Fruit fly (Drosophila melanogaster) whole organism, pupa: ENCODE data around the gene CG46467.

ENCODE experiments used
- CG14655 ChIP-seq: fragments of 200-800 bp; sonication (Bioruptor generic); optimal IDR thresholded peaks from 3 replicates; lab custom pipeline; 2017; ENCODE audit warnings: mild to moderate bottlenecking, missing biosample characterization, missing genetic modification reagents, missing genetic modification characterization
- CG32121 ChIP-seq: fragments of 200-800 bp; sonication (Bioruptor generic); IDR thresholded peaks from 2 replicates; pipeline ENCODE4 v1.3.6; 2022; ENCODE audit warnings: missing biosample characterization, missing genetic modification characterization
- CG34367 ChIP-seq: fragments of 200-800 bp; sonication (Bioruptor generic); optimal IDR thresholded peaks from 2 replicates; lab custom pipeline; 2018; ENCODE audit warnings: missing biosample characterization, mild to moderate bottlenecking, missing genetic modification characterization
- CG8301 ChIP-seq: fragments of 200-800 bp; sonication (Bioruptor generic); optimal IDR thresholded peaks from 2 replicates; lab custom pipeline; 2018; ENCODE audit warnings: missing biosample characterization, mild to moderate bottlenecking, missing genetic modification characterization
- CG9948 ChIP-seq: fragments of 200-800 bp; sonication (Bioruptor generic); optimal IDR thresholded peaks from 2 replicates; lab custom pipeline; 2018; ENCODE audit warnings: missing biosample characterization, mild to moderate bottlenecking, missing genetic modification characterization, moderate library complexity
- D1 ChIP-seq: fragments of 200-800 bp; sonication (Bioruptor generic); optimal IDR thresholded peaks from 2 replicates; lab custom pipeline; 2018; ENCODE audit warnings: missing biosample characterization, mild to moderate bottlenecking, missing genetic modification characterization, moderate library complexity
- EcR ChIP-seq: fragments of 200-800 bp; sonication (Bioruptor generic); optimal IDR thresholded peaks from 3 replicates; lab custom pipeline; 2019; ENCODE audit warnings: missing biosample characterization, missing genetic modification characterization, mild to moderate bottlenecking, moderate library complexity, missing genetic modification reagents
- Snoo ChIP-seq: fragments of 200-800 bp; sonication (Bioruptor generic); optimal IDR thresholded peaks from 3 replicates; lab custom pipeline; 2017; ENCODE audit warnings: missing biosample characterization, mild to moderate bottlenecking, missing genetic modification characterization, inconsistent platforms
- rn ChIP-seq: fragments of 200-800 bp; sonication (Bioruptor generic); IDR thresholded peaks from 2 replicates; pipeline ENCODE4 v1.3.6; 2022; ENCODE audit warnings: missing biosample characterization, missing genetic modification characterization

DNA sequence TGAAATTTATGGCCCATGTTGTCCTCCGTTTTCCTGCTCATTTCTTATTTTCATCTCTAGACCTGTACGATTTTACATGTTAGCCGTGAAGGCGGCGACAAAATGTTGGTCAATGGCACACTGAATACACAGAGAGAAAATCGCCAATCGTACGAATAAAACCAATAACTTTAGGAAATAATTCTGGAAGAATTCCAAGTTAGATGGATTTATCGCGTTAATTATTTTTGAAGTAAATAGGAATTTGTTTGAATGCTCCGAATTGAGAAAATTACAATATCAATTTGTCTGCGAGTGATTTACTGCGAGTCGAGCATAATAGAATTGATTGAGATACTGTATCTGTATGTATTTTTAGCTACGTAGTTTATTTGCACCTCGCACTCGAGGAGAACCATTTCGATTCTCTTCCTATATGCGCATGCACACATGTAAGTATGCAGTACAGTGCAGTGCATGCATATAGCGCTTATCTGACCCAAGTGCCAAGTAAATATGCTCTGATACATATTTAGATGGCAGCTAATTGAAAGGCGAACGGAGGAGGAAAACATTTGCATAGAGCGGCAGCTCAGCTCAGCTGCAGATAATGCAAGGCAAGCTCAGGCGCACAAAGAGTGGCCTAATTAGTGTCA is 14.3 kb downstream of the CG46467 start:
- TF ChIP-seq CG34367 = no peak
- no peak for TF ChIP-seq D1 (tag; lab: Kevin White, UChicago)
- TF ChIP-seq CG9948 (tag; lab: Kevin White, UChicago) = no peak
- TF ChIP-seq EcR (GFP tag; lab: Kevin White, UChicago) = no peak
- peak; percentile 60 for TF ChIP-seq CG8301 (tag; lab: Kevin White, UChicago)
- peak; percentile 42 for TF ChIP-seq CG14655 (GFP tag; lab: Kevin White, UChicago)
- no peak for TF ChIP-seq rn
- TF ChIP-seq CG32121 (GFP tag; lab: Robert Waterston, UW) = peak; percentile 64
- TF ChIP-seq Snoo (tag; lab: Kevin White, UChicago) = no peak
